Fruit fly (Drosophila melanogaster) S2 (cell line): ENCODE results near the gene CG4080.

ENCODE experiments used
- CG8478 ChIP-seq: fragments of >200 bp; optimal IDR thresholded peaks from 2 replicates; lab custom pipeline; 2018
- CTCF ChIP-seq, 2 experiments: fragments of >200 bp; optimal IDR thresholded peaks; 2 replicates each; lab custom pipeline; 2018

- no peak for TF ChIP-seq CTCF (optimal IDR thresholded peaks at IDR 0.05; lab: Kevin White, UChicago)
- TF ChIP-seq CG8478 (lab: Kevin White, UChicago), result no peak
These were observed 22.6 kb upstream of the CG4080 start for dm6 chr3L:9421621-9422020.
